Worm (Caenorhabditis elegans): ENCODE measurements around the gene M163.11.

- TF ChIP-seq skn-1 (tag; optimal IDR thresholded peaks at IDR 0.05): no peak
- no peak for TF ChIP-seq nhr-237 (tag; optimal IDR thresholded peaks at IDR 0.05)
- no peak for TF ChIP-seq fos-1 (tag; optimal IDR thresholded peaks at IDR 0.05)
- TF ChIP-seq jun-1 (tag; optimal IDR thresholded peaks at IDR 0.05): no peak
- TF ChIP-seq nhr-67 (tag; optimal IDR thresholded peaks at IDR 0.05): no peak
- no peak for TF ChIP-seq ceh-16 (tag; optimal IDR thresholded peaks at IDR 0.05)
- TF ChIP-seq fkh-10 (GFP tag; optimal IDR thresholded peaks at IDR 0.05): no peak
- TF ChIP-seq lin-15B (tag; optimal IDR thresholded peaks at IDR 0.05): no peak
- no peak for TF ChIP-seq zag-1 (tag; optimal IDR thresholded peaks at IDR 0.05)
- TF ChIP-seq unc-39 (tag; optimal IDR thresholded peaks at IDR 0.05): no peak
These were observed 11.3 kb downstream of the M163.11 start for ce11 chrX:14490486-14490885.
